Fruit fly (Drosophila melanogaster): ENCODE measurements around the gene Aven.

Gene Aven

DNA sequence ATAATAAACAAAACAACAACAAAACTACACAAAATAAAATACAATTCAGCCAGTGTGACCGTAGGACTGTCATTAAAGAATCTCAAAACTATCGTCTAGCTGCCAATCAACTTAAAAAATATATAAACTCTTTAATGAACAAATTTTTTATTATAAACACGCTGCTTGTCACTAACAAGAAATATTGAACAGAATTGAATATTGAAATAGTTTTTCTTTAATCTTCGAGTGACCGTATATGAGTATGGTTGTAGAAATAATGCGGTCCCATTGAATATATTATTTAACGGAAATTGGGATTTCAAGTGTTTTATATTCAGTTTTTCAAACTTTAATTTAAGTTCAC is 37.3 kb downstream of the Aven start, which contains the start of gene LIMK1 (continued):
- no peak for TF ChIP-seq CG6689 (GFP tag; IDR thresholded peaks at IDR 0.05)
- TF ChIP-seq al (GFP tag; IDR thresholded peaks at IDR 0.05), result no peak
- no peak for TF ChIP-seq CG7928 (GFP tag; optimal IDR thresholded peaks at IDR 0.05)
- TF ChIP-seq p53 (GFP tag; optimal IDR thresholded peaks at IDR 0.05), result no peak
- TF ChIP-seq CG10147 (GFP tag; optimal IDR thresholded peaks at IDR 0.05), result peak; percentile 5
- TF ChIP-seq CG4730 (GFP tag; IDR thresholded peaks at IDR 0.05), result no peak
- no peak for TF ChIP-seq Fer2 (tag; optimal IDR thresholded peaks at IDR 0.05)
- peak; percentile 43 for TF ChIP-seq CG12659 (GFP tag; optimal IDR thresholded peaks at IDR 0.05)
- TF ChIP-seq CG3726 (GFP tag; IDR thresholded peaks at IDR 0.05), result no peak
- TF ChIP-seq cato (GFP tag; optimal IDR thresholded peaks at IDR 0.05; ENCODE audit: borderline replicate concordance), result no peak
- TF ChIP-seq kah (GFP tag; optimal IDR thresholded peaks at IDR 0.05), result no peak
- TF ChIP-seq CG18764 (GFP tag; optimal IDR thresholded peaks at IDR 0.05), result no peak
- peak; percentile 51 for TF ChIP-seq CG10267 (tag; optimal IDR thresholded peaks at IDR 0.05)
- TF ChIP-seq CG14965 (GFP tag; optimal IDR thresholded peaks at IDR 0.05; ENCODE audit: borderline replicate concordance), result no peak
- TF ChIP-seq E2f1 (GFP tag; IDR thresholded peaks at IDR 0.05), result no peak
- TF ChIP-seq CG12236 (GFP tag; optimal IDR thresholded peaks at IDR 0.05), result no peak
- no peak for TF ChIP-seq dmrt99B (tag; optimal IDR thresholded peaks at IDR 0.05)
- TF ChIP-seq BEAF-32 (GFP tag; optimal IDR thresholded peaks at IDR 0.05), result peak; percentile 78
- TF ChIP-seq CG13287 (GFP tag; IDR thresholded peaks at IDR 0.05; ENCODE audit: partially characterized antibody), result peak; percentile 74
- no peak for TF ChIP-seq nau (GFP tag; optimal IDR thresholded peaks at IDR 0.05)
- TF ChIP-seq YL-1 (GFP tag; optimal IDR thresholded peaks at IDR 0.05), result no peak
- TF ChIP-seq unc-4 (GFP tag; IDR thresholded peaks at IDR 0.05; ENCODE audit: partially characterized antibody), result peak; percentile 73
- peak; percentile 11 for TF ChIP-seq CG11504 (tag; optimal IDR thresholded peaks at IDR 0.05)
- TF ChIP-seq Ets97D (GFP tag; optimal IDR thresholded peaks at IDR 0.05), result peak; percentile 34
- TF ChIP-seq lilli (GFP tag; optimal IDR thresholded peaks at IDR 0.05), result no peak
- no peak for TF ChIP-seq nerfin-2 (GFP tag; IDR thresholded peaks at IDR 0.05; ENCODE audit: partially characterized antibody)
- TF ChIP-seq CG10959 (GFP tag; IDR thresholded peaks at IDR 0.05), result no peak
- TF ChIP-seq CG6175 (GFP tag; IDR thresholded peaks at IDR 0.05), result no peak
- TF ChIP-seq Kr (GFP tag; optimal IDR thresholded peaks at IDR 0.05), result no peak
- no peak for TF ChIP-seq CG12219 (GFP tag; optimal IDR thresholded peaks at IDR 0.05)
- TF ChIP-seq CG2116 (GFP tag; optimal IDR thresholded peaks at IDR 0.05), result peak; percentile 60
- TF ChIP-seq H2.0 (GFP tag; IDR thresholded peaks at IDR 0.05), result no peak
- no peak for TF ChIP-seq tio (GFP tag; optimal IDR thresholded peaks at IDR 0.05)
- no peak for TF ChIP-seq Awh (GFP tag; IDR thresholded peaks at IDR 0.05)
- TF ChIP-seq CG2712 (tag; optimal IDR thresholded peaks at IDR 0.05), result peak; percentile 34
- no peak for TF ChIP-seq CG4360 (GFP tag; IDR thresholded peaks at IDR 0.05)
- TF ChIP-seq trem (tag; optimal IDR thresholded peaks at IDR 0.05), result peak; percentile 72
- no peak for TF ChIP-seq CG18011 (GFP tag; optimal IDR thresholded peaks at IDR 0.05)
- TF ChIP-seq CG3407 (GFP tag; optimal IDR thresholded peaks at IDR 0.05), result no peak
- TF ChIP-seq CG4424 (GFP tag; optimal IDR thresholded peaks at IDR 0.05), result no peak
- TF ChIP-seq CG15269 (tag; optimal IDR thresholded peaks at IDR 0.05), result no peak
- no peak for TF ChIP-seq ranshi (GFP tag; IDR thresholded peaks at IDR 0.05)
- TF ChIP-seq CG11723 (GFP tag; optimal IDR thresholded peaks at IDR 0.05), result no peak
- no peak for TF ChIP-seq sc (optimal IDR thresholded peaks at IDR 0.05)
- no peak for TF ChIP-seq sc (GFP tag; optimal IDR thresholded peaks at IDR 0.05)
- no peak for TF ChIP-seq luna (GFP tag; optimal IDR thresholded peaks at IDR 0.05)
- peak in 1 of 2 experiments; percentile 22 for TF ChIP-seq Pdp1 (GFP tag; optimal IDR thresholded peaks at IDR 0.05)
- TF ChIP-seq CG7271 (tag; optimal IDR thresholded peaks at IDR 0.05), result no peak
- peak; percentile 10 for TF ChIP-seq gem (tag; optimal IDR thresholded peaks at IDR 0.05)
